Fruit fly (Drosophila melanogaster) whole organism, embryonic: ENCODE results near the gene CG14071.

Experiments
- CG13287 ChIP-seq: fragments of 200-800 bp; sonication (Bioruptor generic); IDR thresholded peaks from 2 replicates; pipeline ENCODE4 v1.3.6; 2022; ENCODE audit warnings: missing biosample characterization, missing genetic modification characterization; ENCODE audit not compliant: partially characterized antibody
- CG18011 ChIP-seq: fragments of 200-800 bp; sonication (Bioruptor generic); optimal IDR thresholded peaks from 2 replicates; lab custom pipeline; 2017; ENCODE audit warnings: missing biosample characterization, missing genetic modification characterization, mild to moderate bottlenecking, moderate library complexity, missing genotype
- CG2712 ChIP-seq: fragments of 200-800 bp; optimal IDR thresholded peaks from 3 replicates; lab custom pipeline; 2019; ENCODE audit warnings: missing biosample characterization, mild to moderate bottlenecking, missing genetic modification characterization, moderate library complexity
- CG32772 ChIP-seq: fragments of 200-800 bp; sonication (Bioruptor generic); IDR thresholded peaks from 2 replicates; pipeline ENCODE4 v1.3.6; 2022; ENCODE audit warnings: missing biosample characterization, missing genetic modification characterization
- CG4730 ChIP-seq: fragments of 200-800 bp; sonication (Bioruptor generic); IDR thresholded peaks from 2 replicates; pipeline ENCODE4 v1.3.6; 2022; ENCODE audit warnings: missing biosample characterization, missing genetic modification characterization
- CG6813 ChIP-seq: fragments of 200-800 bp; sonication (Bioruptor generic); optimal IDR thresholded peaks from 2 replicates; lab custom pipeline; 2017; ENCODE audit warnings: missing biosample characterization, missing genetic modification characterization, mild to moderate bottlenecking, moderate library complexity, missing genetic modification reagents
- MTF-1 ChIP-seq: fragments of 200-800 bp; sonication (Bioruptor generic); optimal IDR thresholded peaks from 2 replicates; lab custom pipeline; 2018; ENCODE audit warnings: missing biosample characterization, mild to moderate bottlenecking, missing genetic modification characterization, borderline replicate concordance
- Sox102F ChIP-seq: fragments of 200-800 bp; sonication (Bioruptor generic); optimal IDR thresholded peaks from 2 replicates; lab custom pipeline; 2018; ENCODE audit warnings: missing biosample characterization, mild to moderate bottlenecking, missing genetic modification characterization, moderate library complexity
- ap ChIP-seq: fragments of 200-800 bp; sonication (Bioruptor generic); IDR thresholded peaks from 2 replicates; pipeline ENCODE4 v1.3.6; 2022; ENCODE audit warnings: missing biosample characterization, missing genetic modification characterization
- corto ChIP-seq: fragments of 200-800 bp; sonication (Bioruptor generic); optimal IDR thresholded peaks from 2 replicates; lab custom pipeline; 2016; ENCODE audit warnings: missing biosample characterization, mild to moderate bottlenecking, missing genetic modification characterization, moderate library complexity
- maf-S ChIP-seq: fragments of 200-800 bp; sonication (Bioruptor generic); optimal IDR thresholded peaks from 2 replicates; lab custom pipeline; 2016; ENCODE audit warnings: missing biosample characterization, missing genetic modification characterization

- TF ChIP-seq Sox102F (no peak), MTF-1 (GFP tag; lab: Kevin White, UChicago) (no peak), CG6813 (GFP tag; lab: Kevin White, UChicago) (no peak), maf-S (GFP tag; lab: Kevin White, UChicago) (no peak), CG2712 (tag; lab: Kevin White, UChicago) (no peak), CG32772 (GFP tag; lab: Robert Waterston, UW) (no peak), corto (no peak), CG13287 (GFP tag; lab: Robert Waterston, UW) (no peak), ap (no peak), CG4730 (GFP tag; lab: Robert Waterston, UW) (no peak), CG18011 (no peak)
Measured at dm6 chr2L:10936362-10936761, 47.6 kb upstream of the CG14071 start, which contains the start of gene CG14072.
